Fruit fly (Drosophila melanogaster) whole organism, prepupa: ENCODE data around the gene Itgbn.

ENCODE experiments used
- CG11762 ChIP-seq: fragments of 200-800 bp; sonication (Bioruptor generic); optimal IDR thresholded peaks from 3 replicates; lab custom pipeline; 2016; ENCODE audit warnings: missing biosample characterization, missing genetic modification characterization; ENCODE audit not compliant: insufficient read depth
- CG11902 ChIP-seq: fragments of 200-800 bp; sonication (Bioruptor generic); optimal IDR thresholded peaks from 3 replicates; lab custom pipeline; 2016; ENCODE audit warnings: missing biosample characterization, missing genetic modification characterization
- CG16779 ChIP-seq: fragments of 200-800 bp; sonication (Bioruptor generic); optimal IDR thresholded peaks from 3 replicates; lab custom pipeline; 2017; ENCODE audit warnings: missing biosample characterization, mild to moderate bottlenecking, missing genetic modification characterization
- CG32006 ChIP-seq: fragments of 200-800 bp; sonication (Bioruptor generic); optimal IDR thresholded peaks from 3 replicates; lab custom pipeline; 2017; ENCODE audit warnings: missing biosample characterization, mild to moderate bottlenecking, missing genetic modification characterization
- CG34406 ChIP-seq: fragments of 200-800 bp; sonication (Bioruptor generic); optimal IDR thresholded peaks from 3 replicates; lab custom pipeline; 2016; ENCODE audit warnings: missing biosample characterization, missing genetic modification characterization
- CG4318 ChIP-seq: fragments of 200-800 bp; sonication (Bioruptor generic); optimal IDR thresholded peaks from 3 replicates; lab custom pipeline; 2017; ENCODE audit warnings: missing biosample characterization, mild to moderate bottlenecking, missing genetic modification characterization
- CG6276 ChIP-seq: fragments of 200-800 bp; sonication (Bioruptor generic); optimal IDR thresholded peaks from 2 replicates; lab custom pipeline; 2017; ENCODE audit warnings: missing biosample characterization, mild to moderate bottlenecking, missing genetic modification characterization
- CG6792 ChIP-seq: fragments of 200-800 bp; sonication (Bioruptor generic); optimal IDR thresholded peaks from 3 replicates; lab custom pipeline; 2016; ENCODE audit warnings: missing biosample characterization, missing genetic modification characterization
- CG6808 ChIP-seq: fragments of 200-800 bp; sonication (Bioruptor generic); optimal IDR thresholded peaks from 3 replicates; lab custom pipeline; 2017; ENCODE audit warnings: missing biosample characterization, missing genetic modification characterization, mild to moderate bottlenecking, moderate library complexity, missing genetic modification reagents
- CG6854 ChIP-seq: fragments of 200-800 bp; sonication (Bioruptor generic); optimal IDR thresholded peaks from 2 replicates; lab custom pipeline; 2017; ENCODE audit warnings: missing biosample characterization, mild to moderate bottlenecking, missing genetic modification characterization
- CG8119 ChIP-seq: fragments of 200-800 bp; sonication (Bioruptor generic); IDR thresholded peaks from 3 replicates; pipeline ENCODE4 v1.3.6; 2022; ENCODE audit warnings: missing biosample characterization, missing genetic modification characterization
- CG8632 ChIP-seq: fragments of 200-800 bp; sonication (Bioruptor generic); optimal IDR thresholded peaks from 3 replicates; lab custom pipeline; 2016; ENCODE audit warnings: missing biosample characterization, missing genetic modification characterization
- CG9139 ChIP-seq: fragments of 200-800 bp; sonication (Bioruptor generic); optimal IDR thresholded peaks from 3 replicates; lab custom pipeline; 2017; ENCODE audit warnings: missing biosample characterization, mild to moderate bottlenecking, missing genetic modification characterization
- Eip78C ChIP-seq: fragments of 200-800 bp; sonication (Bioruptor generic); peaks from one replicate; lab custom pipeline; 2016; ENCODE audit warnings: missing biosample characterization, missing genetic modification characterization
- Gug ChIP-seq: fragments of 200-800 bp; sonication (Bioruptor generic); IDR thresholded peaks from 2 replicates; pipeline ENCODE4 v1.3.6; 2022; ENCODE audit warnings: missing biosample characterization, missing genetic modification characterization
- Hr4 ChIP-seq: fragments of 200-800 bp; sonication (Bioruptor generic); optimal IDR thresholded peaks from 3 replicates; lab custom pipeline; 2016; ENCODE audit warnings: missing biosample characterization, missing genetic modification characterization
- Lpt ChIP-seq: fragments of 200-800 bp; sonication (Bioruptor generic); optimal IDR thresholded peaks from 3 replicates; lab custom pipeline; 2016; ENCODE audit warnings: missing biosample characterization, missing genetic modification characterization
- Met ChIP-seq: fragments of 200-800 bp; sonication (Bioruptor generic); optimal IDR thresholded peaks from 3 replicates; lab custom pipeline; 2016; ENCODE audit warnings: missing biosample characterization, missing genetic modification characterization
- OdsH ChIP-seq: fragments of 200-800 bp; sonication (Bioruptor generic); optimal IDR thresholded peaks from 3 replicates; lab custom pipeline; 2016; ENCODE audit warnings: missing biosample characterization, missing genetic modification characterization
- Sox102F ChIP-seq: fragments of 200-800 bp; sonication (Bioruptor generic); optimal IDR thresholded peaks from 2 replicates; lab custom pipeline; 2016; ENCODE audit warnings: missing biosample characterization, mild to moderate bottlenecking, missing genetic modification characterization
- Sox14 ChIP-seq: fragments of 200-800 bp; sonication (Bioruptor generic); optimal IDR thresholded peaks from 3 replicates; lab custom pipeline; 2016; ENCODE audit warnings: missing biosample characterization, missing genetic modification characterization
- achi ChIP-seq: fragments of 200-800 bp; sonication (Bioruptor generic); optimal IDR thresholded peaks from 3 replicates; lab custom pipeline; 2016; ENCODE audit warnings: missing biosample characterization, missing genetic modification characterization
- dac ChIP-seq: fragments of 200-800 bp; sonication (Bioruptor generic); optimal IDR thresholded peaks from 2 replicates; lab custom pipeline; 2017; ENCODE audit warnings: missing biosample characterization, mild to moderate bottlenecking, missing genetic modification characterization
- esn ChIP-seq: fragments of 200-800 bp; sonication (Bioruptor generic); optimal IDR thresholded peaks from 2 replicates; lab custom pipeline; 2016; ENCODE audit warnings: missing biosample characterization, mild to moderate bottlenecking, missing genetic modification characterization, moderate library complexity
- fd59A ChIP-seq: fragments of 200-800 bp; sonication (Bioruptor generic); optimal IDR thresholded peaks from 2 replicates; lab custom pipeline; 2017; ENCODE audit warnings: missing biosample characterization, mild to moderate bottlenecking, missing genetic modification characterization, missing genetic modification reagents
- fd85E ChIP-seq: fragments of 200-800 bp; sonication (Bioruptor generic); optimal IDR thresholded peaks from 3 replicates; lab custom pipeline; 2016; ENCODE audit warnings: missing biosample characterization, missing genetic modification characterization
- lz ChIP-seq: fragments of 200-800 bp; sonication (Bioruptor generic); optimal IDR thresholded peaks from 3 replicates; lab custom pipeline; 2016; ENCODE audit warnings: missing biosample characterization, missing genetic modification characterization
- net ChIP-seq: fragments of 200-800 bp; sonication (Bioruptor generic); optimal IDR thresholded peaks from 3 replicates; lab custom pipeline; 2016; ENCODE audit warnings: missing biosample characterization, missing genetic modification characterization
- spab ChIP-seq: fragments of 200-800 bp; sonication (Bioruptor generic); optimal IDR thresholded peaks from 2 replicates; lab custom pipeline; 2017; ENCODE audit warnings: missing biosample characterization, mild to moderate bottlenecking, missing genetic modification characterization, missing genetic modification reagents
- ss ChIP-seq, 2 experiments: fragments of 200-800 bp; sonication (Bioruptor generic); optimal IDR thresholded peaks; 2 replicates in 1 of 2; 3 replicates in 1 of 2; lab custom pipeline; 2017 to 2018; ENCODE audit warnings: mild to moderate bottlenecking in 2 of 2, missing biosample characterization in 2 of 2, missing genetic modification characterization in 2 of 2, moderate library complexity in 1 of 2
- svp ChIP-seq: fragments of 200-800 bp; sonication (Bioruptor generic); peaks from one replicate; lab custom pipeline; 2016; ENCODE audit warnings: missing biosample characterization, missing genetic modification characterization

The Itgbn gene

dm6 chr2L:21029154-21029553 is 23.7 kb upstream of the Itgbn start:
- TF ChIP-seq dac (GFP tag; lab: Kevin White, UChicago) (no peak), Eip78C (GFP tag; lab: Kevin White, UChicago) (no peak), CG32006 (GFP tag; lab: Kevin White, UChicago) (no peak), CG6792 (no peak), CG6276 (GFP tag; lab: Kevin White, UChicago) (no peak), Hr4 (GFP tag; lab: Kevin White, UChicago) (no peak)

- TF ChIP-seq OdsH (GFP tag; lab: Kevin White, UChicago), result peak; percentile 1
- no peak for TF ChIP-seq ss (GFP tag; optimal IDR thresholded peaks at IDR 0.05; lab: Kevin White, UChicago)
- no peak for TF ChIP-seq net
- TF ChIP-seq CG34406, result peak; percentile 21
- peak; percentile 79 for TF ChIP-seq Eip78C (GFP tag; lab: Kevin White, UChicago)
- TF ChIP-seq CG8632 (GFP tag; lab: Kevin White, UChicago), result peak; percentile 16
- no peak for TF ChIP-seq Gug
- TF ChIP-seq svp (GFP tag; lab: Kevin White, UChicago), result peak; percentile 59
- TF ChIP-seq achi (GFP tag; lab: Kevin White, UChicago), result peak; percentile 40
- no peak for TF ChIP-seq CG8119 (GFP tag; lab: Robert Waterston, UW)
- peak; percentile 16 for TF ChIP-seq CG6792
- TF ChIP-seq esn (GFP tag; lab: Kevin White, UChicago), result peak; percentile 27
These were observed 23.1 kb upstream of the Itgbn start for dm6 chr2L:21029749-21030148.

- peak; percentile 58 for TF ChIP-seq CG9139 (GFP tag; lab: Kevin White, UChicago)
- peak; percentile 21 for TF ChIP-seq svp (GFP tag; lab: Kevin White, UChicago)
- TF ChIP-seq Gug, result no peak
- TF ChIP-seq CG6808 (GFP tag; lab: Kevin White, UChicago), result peak; percentile 30
- peak; percentile 59 for TF ChIP-seq CG6854
- no peak for TF ChIP-seq fd59A (GFP tag; lab: Kevin White, UChicago)
- TF ChIP-seq ss (GFP tag; optimal IDR thresholded peaks at IDR 0.05; lab: Kevin White, UChicago), result peak; percentile 15 to 34
- no peak for TF ChIP-seq CG4318
- TF ChIP-seq Sox102F (GFP tag; lab: Kevin White, UChicago), result peak; percentile 23
- peak; percentile 27 for TF ChIP-seq spab (GFP tag; lab: Kevin White, UChicago)
- TF ChIP-seq, all 60 proteins: peak for 7
These were observed 22.6 kb upstream of the Itgbn start for dm6 chr2L:21030235-21030634.

- TF ChIP-seq lz (no peak), CG11762 (GFP tag; lab: Kevin White, UChicago) (no peak), fd85E (no peak), ss (GFP tag; optimal IDR thresholded peaks at IDR 0.05; lab: Kevin White, UChicago) (peak in 1 of 2 experiments; percentile 66), CG11902 (GFP tag; lab: Kevin White, UChicago) (no peak), Eip78C (GFP tag; lab: Kevin White, UChicago) (peak; percentile 9), Met (GFP tag; lab: Kevin White, UChicago) (no peak)
- TF ChIP-seq, all 60 proteins: peak for 2
These were observed 19.5 kb upstream of the Itgbn start for dm6 chr2L:21033315-21033714.

- peak in 1 of 2 experiments; percentile 1 for TF ChIP-seq ss (GFP tag; optimal IDR thresholded peaks at IDR 0.05; lab: Kevin White, UChicago)
- TF ChIP-seq fd85E, result no peak
- TF ChIP-seq, all 60 proteins: peak for 1
These were observed 18.4 kb upstream of the Itgbn start for dm6 chr2L:21034388-21034787.

- TF ChIP-seq fd85E (no peak), Eip78C (GFP tag; lab: Kevin White, UChicago) (peak; percentile 55), CG16779 (tag; lab: Kevin White, UChicago) (no peak), esn (GFP tag; lab: Kevin White, UChicago) (no peak), Lpt (GFP tag; lab: Kevin White, UChicago) (no peak), CG4318 (no peak), CG32006 (GFP tag; lab: Kevin White, UChicago) (peak; percentile 1), CG6808 (GFP tag; lab: Kevin White, UChicago) (no peak), Sox14 (GFP tag; lab: Kevin White, UChicago) (no peak)
These were observed 17.0 kb upstream of the Itgbn start for dm6 chr2L:21035704-21036369.
